Fruit fly (Drosophila melanogaster): ENCODE results near the gene CG42710.

- TF ChIP-seq ttk (optimal IDR thresholded peaks at IDR 0.05) (no peak), psq (optimal IDR thresholded peaks at IDR 0.05) (no peak), Sin3A (optimal IDR thresholded peaks at IDR 0.05) (no peak), insv (optimal IDR thresholded peaks at IDR 0.05) (no peak)
Observed at dm6 chr2L:8776163-8776562, 6.1 kb downstream of the CG42710 start, which contains the start of gene LManV.

All from Kc167 (cell line).